Fruit fly (Drosophila melanogaster): ENCODE data around the gene CG14710.

Gene CG14710

dm6 chr3R:11649449-11649848 is 29.6 kb downstream of the CG14710 start (continued):
- TF ChIP-seq Adf1 (GFP tag; IDR thresholded peaks at IDR 0.05) (peak; percentile 66; the same call in 1 of the 2 replicates), caup (GFP tag; optimal IDR thresholded peaks at IDR 0.05; ENCODE audit: severe bottlenecking) (peak; percentile 96), abd-A (tag; optimal IDR thresholded peaks at IDR 0.05) (peak; percentile 52), eve (GFP tag; optimal IDR thresholded peaks at IDR 0.05) (peak in 1 of 2 experiments; percentile 98), row (GFP tag; IDR thresholded peaks at IDR 0.05) (peak; percentile 97), CG6813 (GFP tag; optimal IDR thresholded peaks at IDR 0.05) (peak; percentile 93), usp (GFP tag; optimal IDR thresholded peaks at IDR 0.05) (no peak), CG15073 (GFP tag; optimal IDR thresholded peaks at IDR 0.05) (peak; percentile 74), pita (GFP tag; optimal IDR thresholded peaks at IDR 0.05) (no peak), HLH4C (GFP tag; IDR thresholded peaks at IDR 0.05; ENCODE audit: partially characterized antibody) (no peak), otp (GFP tag; IDR thresholded peaks at IDR 0.05) (peak; percentile 96), CG32532 (GFP tag; IDR thresholded peaks at IDR 0.05) (peak; percentile 99), Awh (GFP tag; IDR thresholded peaks at IDR 0.05) (peak; percentile 97), Lhr (GFP tag; optimal IDR thresholded peaks at IDR 0.05) (peak; percentile 40), gcm2 (GFP tag; optimal IDR thresholded peaks at IDR 0.05) (peak; percentile 96), BtbVII (GFP tag; optimal IDR thresholded peaks at IDR 0.05) (peak; percentile 93), cas (GFP tag; IDR thresholded peaks at IDR 0.05) (peak; percentile 94), CG6175 (GFP tag; IDR thresholded peaks at IDR 0.05) (peak; percentile 96), CG42726 (GFP tag; IDR thresholded peaks at IDR 0.05; ENCODE audit: partially characterized antibody) (no peak), CG10543 (GFP tag; optimal IDR thresholded peaks at IDR 0.05) (peak; percentile 98), CG11560 (tag; IDR thresholded peaks at IDR 0.05) (peak; percentile 90), CG18011 (GFP tag; optimal IDR thresholded peaks at IDR 0.05) (peak; percentile 85), hkb (optimal IDR thresholded peaks at IDR 0.05) (no peak), hkb (GFP tag; IDR thresholded peaks at IDR 0.05) (peak; percentile 97), Dad (GFP tag; optimal IDR thresholded peaks at IDR 0.05) (peak; percentile 96), CG7372 (GFP tag; IDR thresholded peaks at IDR 0.05) (peak; percentile 98), CG7745 (tag; optimal IDR thresholded peaks at IDR 0.05) (no peak), Dip3 (GFP tag; optimal IDR thresholded peaks at IDR 0.05) (peak; percentile 97), fd64A (GFP tag; optimal IDR thresholded peaks at IDR 0.05) (peak; percentile 71), CG2202 (tag; optimal IDR thresholded peaks at IDR 0.05) (peak; percentile 41), CG8388 (GFP tag; optimal IDR thresholded peaks at IDR 0.05) (peak; percentile 86), salm (tag; optimal IDR thresholded peaks at IDR 0.05) (peak; percentile 86), Bgb (GFP tag; IDR thresholded peaks at IDR 0.05; ENCODE audit: partially characterized antibody) (no peak), CG31365 (tag; optimal IDR thresholded peaks at IDR 0.05) (peak; percentile 84), CG7928 (GFP tag; optimal IDR thresholded peaks at IDR 0.05) (peak; percentile 81), D19B (GFP tag; optimal IDR thresholded peaks at IDR 0.05) (peak; percentile 90), CG15011 (GFP tag; optimal IDR thresholded peaks at IDR 0.05) (peak; percentile 91), nau (GFP tag; optimal IDR thresholded peaks at IDR 0.05) (peak; percentile 88), Ets97D (GFP tag; optimal IDR thresholded peaks at IDR 0.05) (peak; percentile 84), Xbp1 (GFP tag; optimal IDR thresholded peaks at IDR 0.05) (peak; percentile 98), sens (GFP tag) (peak; percentile 99), CG10959 (GFP tag; IDR thresholded peaks at IDR 0.05) (peak; percentile 82), esg (GFP tag; conservative IDR thresholded peaks at IDR 0.05) (peak; percentile 97), slp2 (GFP tag; optimal IDR thresholded peaks at IDR 0.05) (peak; percentile 94), CG31388 (GFP tag; optimal IDR thresholded peaks at IDR 0.05) (peak; percentile 94), en (GFP tag; optimal IDR thresholded peaks at IDR 0.05) (peak; percentile 88), CG8924 (tag; optimal IDR thresholded peaks at IDR 0.05) (peak; percentile 92), Spps (tag; optimal IDR thresholded peaks at IDR 0.05) (peak; percentile 40), cg (GFP tag; optimal IDR thresholded peaks at IDR 0.05) (no peak), CG12659 (GFP tag; optimal IDR thresholded peaks at IDR 0.05) (peak; percentile 97), ems (GFP tag; optimal IDR thresholded peaks at IDR 0.05) (peak; percentile 96)
